Worm (Caenorhabditis elegans) whole organism, midembryonic: ENCODE measurements around the gene R02D5.6.

Experiments
- cog-1 ChIP-seq: sonication (generic microtip); optimal IDR thresholded peaks from 2 replicates; lab custom pipeline; 2016; ENCODE audit warnings: missing genetic modification characterization, missing compliant biosample characterization
- med-1 ChIP-seq: sonication (generic microtip); optimal IDR thresholded peaks from 2 replicates; lab custom pipeline; 2017; ENCODE audit warnings: missing genetic modification characterization, mild to moderate bottlenecking, missing compliant biosample characterization, antibody characterized with exemption, missing genetic modification reagents; ENCODE audit not compliant: insufficient read depth
- ref-1 ChIP-seq: fragments of 200-800 bp; sonication (Bioruptor generic); conservative IDR thresholded peaks from 2 replicates; pipeline ENCODE4 v1.3.6; 2022; ENCODE audit warnings: missing genetic modification reagents, missing genetic modification characterization, missing compliant biosample characterization
- ztf-23 ChIP-seq: fragments of 200-800 bp; sonication (Bioruptor generic); IDR thresholded peaks from 2 replicates; pipeline ENCODE4 v1.3.6; 2022; ENCODE audit warnings: missing genetic modification reagents, missing genetic modification characterization, missing compliant biosample characterization

ce11 chrV:14476680-14477079 lies 41.2 kb downstream of the R02D5.6 start, which contains the start of gene clec-54:
- TF ChIP-seq cog-1, result no peak
- no peak for TF ChIP-seq ref-1 (GFP tag; lab: Robert Waterston, UW)
- no peak for TF ChIP-seq med-1 (GFP tag; lab: Kevin White, UChicago)
- no peak for TF ChIP-seq ztf-23 (GFP tag; lab: Robert Waterston, UW)
